Fruit fly (Drosophila melanogaster) whole organism, prepupa: ENCODE data around the gene Ser12.

Source experiments
- Blimp-1 ChIP-seq: fragments of 200-800 bp; sonication (Bioruptor generic); optimal IDR thresholded peaks from 3 replicates; lab custom pipeline; 2017; ENCODE audit warnings: missing biosample characterization, missing genetic modification characterization, mild to moderate bottlenecking, moderate library complexity, missing genetic modification reagents
- CG10631 ChIP-seq: fragments of 200-800 bp; sonication (Bioruptor generic); optimal IDR thresholded peaks from 2 replicates; lab custom pipeline; 2016; ENCODE audit warnings: missing biosample characterization, missing genetic modification characterization
- CG11294 ChIP-seq: fragments of 200-800 bp; sonication (Bioruptor generic); IDR thresholded peaks from 2 replicates; pipeline ENCODE4 v1.3.6; 2022; ENCODE audit warnings: missing biosample characterization, missing genetic modification characterization
- CG11902 ChIP-seq: fragments of 200-800 bp; sonication (Bioruptor generic); optimal IDR thresholded peaks from 3 replicates; lab custom pipeline; 2016; ENCODE audit warnings: missing biosample characterization, missing genetic modification characterization
- CG15336 ChIP-seq: fragments of 200-800 bp; sonication (Bioruptor generic); IDR thresholded peaks from 2 replicates; pipeline ENCODE4 v1.3.6; 2022; ENCODE audit warnings: missing biosample characterization, missing genetic modification characterization
- CG3032 ChIP-seq: fragments of 200-800 bp; optimal IDR thresholded peaks from 2 replicates; lab custom pipeline; 2019; ENCODE audit warnings: missing biosample characterization, mild to moderate bottlenecking, missing genetic modification characterization, moderate library complexity
- CG31627 ChIP-seq: fragments of 200-800 bp; sonication (Bioruptor generic); optimal IDR thresholded peaks from 3 replicates; lab custom pipeline; 2016; ENCODE audit warnings: missing biosample characterization, missing genetic modification characterization
- CG32006 ChIP-seq: fragments of 200-800 bp; sonication (Bioruptor generic); optimal IDR thresholded peaks from 3 replicates; lab custom pipeline; 2017; ENCODE audit warnings: missing biosample characterization, mild to moderate bottlenecking, missing genetic modification characterization
- CG4318 ChIP-seq: fragments of 200-800 bp; sonication (Bioruptor generic); optimal IDR thresholded peaks from 3 replicates; lab custom pipeline; 2017; ENCODE audit warnings: missing biosample characterization, mild to moderate bottlenecking, missing genetic modification characterization
- CG6163 ChIP-seq: fragments of 200-800 bp; sonication (Bioruptor generic); IDR thresholded peaks from 3 replicates; pipeline ENCODE4 v1.3.6; 2022; ENCODE audit warnings: missing biosample characterization, missing genetic modification characterization
- CG6276 ChIP-seq: fragments of 200-800 bp; sonication (Bioruptor generic); optimal IDR thresholded peaks from 2 replicates; lab custom pipeline; 2017; ENCODE audit warnings: missing biosample characterization, mild to moderate bottlenecking, missing genetic modification characterization
- CG6792 ChIP-seq: fragments of 200-800 bp; sonication (Bioruptor generic); optimal IDR thresholded peaks from 3 replicates; lab custom pipeline; 2016; ENCODE audit warnings: missing biosample characterization, missing genetic modification characterization
- CG6808 ChIP-seq: fragments of 200-800 bp; sonication (Bioruptor generic); optimal IDR thresholded peaks from 3 replicates; lab custom pipeline; 2017; ENCODE audit warnings: missing biosample characterization, missing genetic modification characterization, mild to moderate bottlenecking, moderate library complexity, missing genetic modification reagents
- CG7368 ChIP-seq: fragments of 200-800 bp; sonication (Bioruptor generic); optimal IDR thresholded peaks from 3 replicates; lab custom pipeline; 2016; ENCODE audit warnings: missing biosample characterization, missing genetic modification characterization
- CG8119 ChIP-seq: fragments of 200-800 bp; sonication (Bioruptor generic); IDR thresholded peaks from 3 replicates; pipeline ENCODE4 v1.3.6; 2022; ENCODE audit warnings: missing biosample characterization, missing genetic modification characterization
- CG8632 ChIP-seq: fragments of 200-800 bp; sonication (Bioruptor generic); optimal IDR thresholded peaks from 3 replicates; lab custom pipeline; 2016; ENCODE audit warnings: missing biosample characterization, missing genetic modification characterization
- Eip75B ChIP-seq: fragments of 200-800 bp; sonication (Bioruptor generic); optimal IDR thresholded peaks from 3 replicates; lab custom pipeline; 2016; ENCODE audit warnings: missing biosample characterization, missing genetic modification characterization
- Eip78C ChIP-seq: fragments of 200-800 bp; sonication (Bioruptor generic); peaks from one replicate; lab custom pipeline; 2016; ENCODE audit warnings: missing biosample characterization, missing genetic modification characterization
- Eip93F ChIP-seq: fragments of 200-800 bp; sonication (Bioruptor generic); optimal IDR thresholded peaks from 2 replicates; lab custom pipeline; 2016; ENCODE audit warnings: missing biosample characterization, mild to moderate bottlenecking, missing genetic modification characterization
- Ets96B ChIP-seq: fragments of 200-800 bp; optimal IDR thresholded peaks from 2 replicates; lab custom pipeline; 2019; ENCODE audit warnings: missing biosample characterization, mild to moderate bottlenecking, missing genetic modification characterization, moderate library complexity
- Hr38 ChIP-seq: sonication (Bioruptor generic); optimal IDR thresholded peaks from 2 replicates; lab custom pipeline; 2016; ENCODE audit warnings: missing biosample characterization, missing genetic modification characterization
- Hr39 ChIP-seq: fragments of 200-800 bp; sonication (Bioruptor generic); optimal IDR thresholded peaks from 2 replicates; lab custom pipeline; 2016; ENCODE audit warnings: missing biosample characterization, missing genetic modification characterization
- Lpt ChIP-seq: fragments of 200-800 bp; sonication (Bioruptor generic); optimal IDR thresholded peaks from 3 replicates; lab custom pipeline; 2016; ENCODE audit warnings: missing biosample characterization, missing genetic modification characterization
- Sox14 ChIP-seq: fragments of 200-800 bp; sonication (Bioruptor generic); optimal IDR thresholded peaks from 3 replicates; lab custom pipeline; 2016; ENCODE audit warnings: missing biosample characterization, missing genetic modification characterization
- achi ChIP-seq: fragments of 200-800 bp; sonication (Bioruptor generic); optimal IDR thresholded peaks from 3 replicates; lab custom pipeline; 2016; ENCODE audit warnings: missing biosample characterization, missing genetic modification characterization
- dac ChIP-seq: fragments of 200-800 bp; sonication (Bioruptor generic); optimal IDR thresholded peaks from 2 replicates; lab custom pipeline; 2017; ENCODE audit warnings: missing biosample characterization, mild to moderate bottlenecking, missing genetic modification characterization
- dsx ChIP-seq: fragments of 200-800 bp; optimal IDR thresholded peaks from 3 replicates; lab custom pipeline; 2019; ENCODE audit warnings: missing biosample characterization, mild to moderate bottlenecking, missing genetic modification characterization, moderate library complexity; ENCODE audit not compliant: poor library complexity, severe bottlenecking
- fd59A ChIP-seq: fragments of 200-800 bp; sonication (Bioruptor generic); optimal IDR thresholded peaks from 2 replicates; lab custom pipeline; 2017; ENCODE audit warnings: missing biosample characterization, mild to moderate bottlenecking, missing genetic modification characterization, missing genetic modification reagents
- fd85E ChIP-seq: fragments of 200-800 bp; sonication (Bioruptor generic); optimal IDR thresholded peaks from 3 replicates; lab custom pipeline; 2016; ENCODE audit warnings: missing biosample characterization, missing genetic modification characterization
- lz ChIP-seq: fragments of 200-800 bp; sonication (Bioruptor generic); optimal IDR thresholded peaks from 3 replicates; lab custom pipeline; 2016; ENCODE audit warnings: missing biosample characterization, missing genetic modification characterization
- pdm3 ChIP-seq: fragments of 200-800 bp; sonication (Bioruptor generic); optimal IDR thresholded peaks from 3 replicates; lab custom pipeline; 2016; ENCODE audit warnings: missing biosample characterization, missing genetic modification characterization
- spab ChIP-seq: fragments of 200-800 bp; sonication (Bioruptor generic); optimal IDR thresholded peaks from 2 replicates; lab custom pipeline; 2017; ENCODE audit warnings: missing biosample characterization, mild to moderate bottlenecking, missing genetic modification characterization, missing genetic modification reagents
- ss ChIP-seq, 2 experiments: fragments of 200-800 bp; sonication (Bioruptor generic); optimal IDR thresholded peaks; 2 replicates in 1 of 2; 3 replicates in 1 of 2; lab custom pipeline; 2017 to 2018; ENCODE audit warnings: mild to moderate bottlenecking in 2 of 2, missing biosample characterization in 2 of 2, missing genetic modification characterization in 2 of 2, moderate library complexity in 1 of 2
- svp ChIP-seq: fragments of 200-800 bp; sonication (Bioruptor generic); peaks from one replicate; lab custom pipeline; 2016; ENCODE audit warnings: missing biosample characterization, missing genetic modification characterization
- topi ChIP-seq: fragments of 200-800 bp; sonication (Bioruptor generic); optimal IDR thresholded peaks from 3 replicates; lab custom pipeline; 2016; ENCODE audit warnings: missing biosample characterization, missing genetic modification characterization
- vri ChIP-seq: fragments of 200-800 bp; sonication (Bioruptor generic); optimal IDR thresholded peaks from 3 replicates; lab custom pipeline; 2016; ENCODE audit warnings: missing biosample characterization, mild to moderate bottlenecking, missing genetic modification characterization

The Ser12 gene

DNA sequence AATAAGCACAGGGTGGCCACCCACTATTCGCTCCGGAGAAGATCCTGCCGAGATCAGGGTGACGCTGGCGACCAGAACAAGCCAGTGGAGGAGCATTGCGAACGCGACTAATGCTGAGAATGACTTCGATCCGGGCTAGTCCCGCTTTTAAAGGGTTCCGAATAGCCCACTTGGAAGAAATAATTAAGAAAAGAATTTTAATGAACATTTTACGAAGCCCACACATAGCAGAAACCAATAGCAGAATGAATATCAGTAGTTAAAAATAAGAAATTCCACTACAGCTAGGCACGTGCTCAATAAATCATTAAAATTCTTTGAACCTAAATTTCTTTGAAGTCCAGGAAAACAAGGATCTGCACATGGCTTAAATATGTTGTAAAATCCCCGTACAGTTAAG lies at the start of gene Ser12:
Ser12 (minus strand) TSS at position 101 of the 400 bp plus-strand sequence.
- no peak for TF ChIP-seq pdm3
- no peak for TF ChIP-seq svp (GFP tag; lab: Kevin White, UChicago)
- no peak for TF ChIP-seq ss (GFP tag; optimal IDR thresholded peaks at IDR 0.05; lab: Kevin White, UChicago)
- no peak for TF ChIP-seq CG4318 (GFP tag; lab: Kevin White, UChicago)
- no peak for TF ChIP-seq dsx (GFP tag; lab: Kevin White, UChicago)
- TF ChIP-seq CG6163, result no peak
- no peak for TF ChIP-seq CG32006 (GFP tag; lab: Kevin White, UChicago)
- no peak for TF ChIP-seq CG31627
- TF ChIP-seq, all 60 proteins: peak for 0

DNA sequence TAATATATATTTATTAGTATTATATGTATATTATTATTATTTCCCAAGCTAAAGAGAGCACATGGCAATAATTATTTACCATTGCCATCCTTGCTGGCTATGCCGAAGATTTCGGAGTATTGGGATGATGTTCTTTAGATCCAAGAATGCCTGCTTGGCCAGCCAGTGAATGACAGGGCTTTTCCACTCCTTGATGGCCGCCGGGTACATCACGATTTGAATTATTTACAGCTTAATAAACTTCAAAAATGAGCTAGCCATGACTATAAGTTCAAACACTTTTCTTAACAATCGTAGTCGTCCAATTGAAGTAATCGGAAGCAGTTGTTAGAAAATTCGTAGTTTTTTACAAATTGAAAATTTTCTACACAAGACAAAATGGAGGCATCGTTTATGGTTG lies 48.7 kb upstream of the Ser12 start, which contains the start of gene CG31949:
CG31949 (plus strand) TSS at position 301 of the 400 bp plus-strand sequence.
- TF ChIP-seq Eip93F (GFP tag; lab: Kevin White, UChicago), result no peak
- TF ChIP-seq spab (GFP tag; lab: Kevin White, UChicago), result no peak
- TF ChIP-seq Ets96B, result no peak
- no peak for TF ChIP-seq topi (GFP tag; lab: Kevin White, UChicago)
- TF ChIP-seq CG6792 (GFP tag; lab: Kevin White, UChicago), result no peak
- no peak for TF ChIP-seq CG7368 (GFP tag; lab: Kevin White, UChicago)
- no peak for TF ChIP-seq CG31627
- no peak for TF ChIP-seq Blimp-1
- no peak for TF ChIP-seq CG4318 (GFP tag; lab: Kevin White, UChicago)
- TF ChIP-seq Eip75B (GFP tag; lab: Kevin White, UChicago), result no peak
- no peak for TF ChIP-seq CG6276 (GFP tag; lab: Kevin White, UChicago)
- no peak for TF ChIP-seq CG8632
- no peak for TF ChIP-seq ss (GFP tag; optimal IDR thresholded peaks at IDR 0.05; lab: Kevin White, UChicago)

DNA sequence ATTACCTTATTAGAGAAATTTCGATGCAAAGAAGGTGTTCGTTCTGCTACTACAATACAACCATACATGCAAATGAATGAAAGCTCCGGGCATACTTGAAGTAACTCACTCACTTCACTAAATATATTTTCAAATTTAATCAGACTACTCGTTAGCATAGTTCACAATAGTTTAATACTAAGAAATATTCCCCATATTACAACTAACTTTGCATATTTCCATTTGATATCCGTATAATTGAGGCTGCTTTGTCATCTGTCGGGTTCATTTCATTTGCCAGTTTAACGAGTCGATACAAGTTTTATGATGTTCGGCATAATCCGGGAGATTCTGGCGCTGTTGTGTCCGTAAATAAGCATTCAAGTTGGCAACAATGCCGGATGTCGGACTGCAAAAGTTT lies 39.6 kb upstream of the Ser12 start, which contains the start of gene robl22E:
robl22E (minus strand) TSS at position 101 of the 400 bp plus-strand sequence.
- no peak for TF ChIP-seq CG32006 (GFP tag; lab: Kevin White, UChicago)
- TF ChIP-seq CG3032 (tag; lab: Kevin White, UChicago), result no peak
- TF ChIP-seq vri (GFP tag; lab: Kevin White, UChicago), result no peak
- no peak for TF ChIP-seq dac
- TF ChIP-seq lz (GFP tag; lab: Kevin White, UChicago), result no peak
- TF ChIP-seq CG11902 (GFP tag; lab: Kevin White, UChicago), result no peak
- TF ChIP-seq CG6276 (GFP tag; lab: Kevin White, UChicago), result no peak
- TF ChIP-seq, all 60 proteins: peak for 0

DNA sequence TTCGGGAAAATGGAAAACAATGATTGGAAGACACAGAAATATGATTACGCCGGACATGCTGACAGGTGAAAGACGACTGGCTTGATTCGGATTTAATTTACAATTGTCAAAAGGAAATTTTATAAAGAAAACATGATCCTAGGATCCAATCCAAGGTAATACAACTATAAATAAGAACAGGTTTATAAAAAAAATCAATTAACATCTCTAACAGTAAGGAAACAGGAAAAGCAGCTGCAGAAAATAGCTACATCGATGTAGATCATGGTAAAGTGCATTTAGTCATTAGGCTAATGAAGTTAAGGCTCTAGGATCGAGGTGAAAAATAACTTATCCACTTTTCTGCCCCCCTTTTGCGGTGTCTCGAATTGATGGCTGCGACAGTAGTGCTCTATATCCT lies 38.2 kb upstream of the Ser12 start, which contains the start of gene CG17237:
CG17237 (minus strand) TSS at position 101 of the 400 bp plus-strand sequence.
- no peak for TF ChIP-seq svp (GFP tag; lab: Kevin White, UChicago)

DNA sequence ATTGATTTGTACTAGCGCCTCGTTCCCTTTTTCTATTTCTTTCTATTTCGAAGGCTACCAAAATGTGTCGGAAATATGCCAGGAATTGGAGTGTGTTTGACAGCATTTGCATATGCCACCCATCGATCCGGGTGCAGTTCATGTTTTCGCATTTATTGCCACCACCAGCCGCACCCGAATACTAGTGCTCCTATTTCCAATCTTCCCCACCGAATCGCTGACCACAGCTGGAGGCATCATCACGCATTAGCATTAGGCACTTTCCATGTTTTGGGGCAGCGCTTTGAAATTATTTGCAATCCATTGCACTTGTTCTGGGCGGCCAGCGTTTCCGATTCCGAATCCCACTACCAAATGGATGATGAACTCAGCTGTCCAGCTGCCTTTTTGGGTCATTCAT lies 36.7 kb upstream of the Ser12 start, which contains the start of gene CG42658:
CG42658 (minus strand) TSS at position 101 of the 400 bp plus-strand sequence.
- TF ChIP-seq CG15336 (GFP tag; lab: Robert Waterston, UW), result no peak

DNA sequence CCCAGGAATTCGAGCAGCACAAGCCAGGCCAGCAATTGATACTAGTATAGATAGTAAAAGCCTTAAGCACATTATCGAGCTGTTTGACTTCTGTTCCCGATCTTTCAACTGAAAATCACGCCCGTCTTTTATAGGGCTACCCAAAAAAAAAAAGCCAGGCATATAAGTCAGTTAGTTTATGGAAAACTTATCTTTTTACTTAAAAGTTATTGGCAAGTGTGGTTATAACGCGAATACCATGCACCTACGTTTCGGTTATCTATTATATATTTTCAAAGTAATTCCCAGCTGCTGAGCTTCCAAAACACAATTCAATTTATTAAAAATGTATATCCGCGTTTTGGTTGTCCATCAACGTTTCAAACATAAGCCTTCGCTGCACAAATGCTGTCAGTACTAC lies 35.7 kb upstream of the Ser12 start, which contains the start of gene CG31681:
CG31681 (minus strand) TSS at position 101 of the 400 bp plus-strand sequence.
- TF ChIP-seq Sox14 (GFP tag; lab: Kevin White, UChicago) (no peak), CG8119 (GFP tag; lab: Robert Waterston, UW) (no peak), CG6276 (GFP tag; lab: Kevin White, UChicago) (no peak), svp (GFP tag; lab: Kevin White, UChicago) (no peak), CG6163 (no peak), Hr38 (no peak), vri (GFP tag; lab: Kevin White, UChicago) (no peak), Hr39 (GFP tag; lab: Kevin White, UChicago) (no peak)
- TF ChIP-seq, all 60 proteins: peak for 0

DNA sequence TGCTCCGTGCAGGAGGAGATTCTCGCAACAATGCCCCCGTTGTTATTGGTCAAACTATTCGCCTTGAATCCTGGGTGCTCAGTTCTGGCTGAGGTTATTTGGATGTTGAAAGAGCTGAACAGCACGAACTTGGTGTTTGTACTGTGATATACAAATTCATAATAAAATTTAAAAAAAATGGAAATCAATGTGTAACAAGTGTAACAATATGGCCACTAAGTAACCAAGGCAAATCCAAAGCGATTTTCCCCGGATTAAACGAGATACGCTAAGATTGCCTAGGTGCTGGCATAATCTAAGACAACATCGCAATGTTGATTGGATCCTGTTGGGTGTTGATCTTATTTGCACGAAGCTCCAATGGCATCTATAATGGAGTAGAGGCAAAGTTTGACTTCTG lies 33.8 kb upstream of the Ser12 start, which contains the start of gene CG4271:
CG4271 (plus strand) TSS at position 301 of the 400 bp plus-strand sequence.
- no peak for TF ChIP-seq CG11294 (GFP tag; lab: Robert Waterston, UW)
- no peak for TF ChIP-seq Lpt (GFP tag; lab: Kevin White, UChicago)
- TF ChIP-seq fd85E (GFP tag; lab: Kevin White, UChicago), result no peak
- TF ChIP-seq achi, result no peak
- no peak for TF ChIP-seq fd59A (GFP tag; lab: Kevin White, UChicago)
- TF ChIP-seq Eip78C (GFP tag; lab: Kevin White, UChicago), result no peak
- no peak for TF ChIP-seq dsx (GFP tag; lab: Kevin White, UChicago)
- no peak for TF ChIP-seq CG10631
- no peak for TF ChIP-seq CG6808
- no peak for TF ChIP-seq CG8119 (GFP tag; lab: Robert Waterston, UW)
- TF ChIP-seq CG3032 (tag; lab: Kevin White, UChicago), result no peak
- TF ChIP-seq CG6163, result no peak
- TF ChIP-seq, all 60 proteins: peak for 0
